Fruit fly (Drosophila melanogaster) whole organism, pupa: Measurements from ENCODE around the gene yellow-k.
A peak's percentile ranks its signal among the peaks of the same experiment; 100 is the strongest.

Experiments used
- CG10348 ChIP-seq: fragments of 200-800 bp; sonication (Bioruptor generic); IDR thresholded peaks from 2 replicates; pipeline ENCODE4 v1.3.6; 2022; ENCODE audit warnings: missing biosample characterization, missing genetic modification characterization
- CG12605 ChIP-seq: fragments of 200-800 bp; sonication (Bioruptor generic); IDR thresholded peaks from 2 replicates; pipeline ENCODE4 v1.3.6; 2022; ENCODE audit warnings: missing biosample characterization, missing genetic modification characterization
- CG8159 ChIP-seq: fragments of 200-800 bp; sonication (Bioruptor generic); optimal IDR thresholded peaks from 3 replicates; lab custom pipeline; 2018; ENCODE audit warnings: missing biosample characterization, mild to moderate bottlenecking, missing genetic modification characterization, moderate library complexity
- CG8301 ChIP-seq: fragments of 200-800 bp; sonication (Bioruptor generic); optimal IDR thresholded peaks from 2 replicates; lab custom pipeline; 2018; ENCODE audit warnings: missing biosample characterization, mild to moderate bottlenecking, missing genetic modification characterization
- Snoo ChIP-seq: fragments of 200-800 bp; sonication (Bioruptor generic); optimal IDR thresholded peaks from 3 replicates; lab custom pipeline; 2017; ENCODE audit warnings: missing biosample characterization, mild to moderate bottlenecking, missing genetic modification characterization, inconsistent platforms

DNA sequence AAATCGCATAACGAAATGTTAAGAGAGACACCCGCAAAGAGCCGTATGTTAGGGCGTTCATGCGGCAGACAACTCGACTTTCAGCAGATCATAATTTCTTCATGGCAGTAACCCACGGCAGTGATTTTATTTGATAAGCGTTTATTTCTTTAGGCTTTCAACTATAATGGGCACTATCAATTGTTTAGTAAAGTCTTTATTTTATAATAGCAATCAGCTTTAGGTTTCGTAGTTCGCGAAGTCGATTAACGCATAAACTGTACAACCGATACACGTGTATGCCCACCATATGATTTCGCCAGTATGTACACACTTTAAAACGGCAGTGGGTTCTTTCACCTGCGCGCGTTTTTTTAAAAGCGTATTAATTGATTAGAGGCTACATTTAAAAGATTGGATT is 12.2 kb upstream of the yellow-k start, which contains the start of gene CG7841:
- TF ChIP-seq CG10348 (no peak), Snoo (tag; lab: Kevin White, UChicago) (peak; percentile 99), CG8159 (tag; lab: Kevin White, UChicago) (peak; percentile 98), CG12605 (GFP tag; lab: Robert Waterston, UW) (peak; percentile 97), CG8301 (peak; percentile 98)
